Fruit fly (Drosophila melanogaster): ENCODE results near the gene CG17544.
A peak's percentile ranks its signal among the peaks of the same experiment; 100 is the strongest.

The CG17544 gene

DNA sequence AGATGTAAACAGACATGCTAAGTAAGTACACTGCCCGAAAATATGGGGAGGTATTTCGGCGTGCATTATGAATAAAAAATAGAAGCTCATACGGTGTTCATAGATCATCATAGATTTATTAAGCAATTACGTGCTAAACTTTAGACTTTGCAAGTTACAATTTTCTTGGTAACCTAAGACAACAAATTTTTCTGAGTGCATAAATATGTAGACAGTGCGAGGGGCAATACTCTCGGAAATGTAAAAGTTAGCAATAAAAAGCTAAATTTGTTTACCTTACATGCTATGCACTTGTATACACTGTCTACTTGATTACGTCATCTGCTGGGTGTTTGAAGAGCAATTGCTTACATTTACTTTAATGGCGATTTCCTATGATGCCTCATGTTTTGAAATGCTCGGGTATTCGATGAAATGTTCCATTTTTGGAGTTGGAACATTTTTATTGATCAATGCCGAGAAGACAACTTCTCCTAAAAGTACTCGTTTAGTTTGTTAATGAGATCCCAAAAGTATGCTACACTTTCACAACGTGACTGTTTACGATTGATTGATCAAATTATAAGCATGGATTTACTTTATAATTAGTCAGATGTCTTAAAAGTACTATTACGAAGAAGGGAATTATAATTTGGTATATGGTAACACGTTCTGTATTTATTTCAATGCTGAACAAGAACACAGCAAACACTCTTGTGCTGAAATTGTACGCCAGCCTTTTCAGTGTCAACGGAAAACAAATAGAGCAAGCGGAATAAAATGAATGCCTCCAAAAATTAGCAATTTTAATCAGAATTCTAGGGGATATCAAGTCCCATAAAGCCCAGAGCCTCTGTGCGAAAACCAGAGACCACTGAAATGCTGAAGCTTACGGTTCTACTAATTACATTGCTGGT lies 18.6 kb upstream of the CG17544 start, which contains the start of gene Lectin-galC1 (continued):
- peak; percentile 76 for TF ChIP-seq Bdp1 (GFP tag; optimal IDR thresholded peaks at IDR 0.05)
- TF ChIP-seq Mes4 (GFP tag; optimal IDR thresholded peaks at IDR 0.05) = peak; percentile 87
- peak; percentile 68 for TF ChIP-seq CG17802 (tag; optimal IDR thresholded peaks at IDR 0.05)
- TF ChIP-seq CG2129 (GFP tag; IDR thresholded peaks at IDR 0.05; ENCODE audit: partially characterized antibody) = no peak
- peak; percentile 69 for TF ChIP-seq slou (GFP tag; optimal IDR thresholded peaks at IDR 0.05)
- TF ChIP-seq ara (GFP tag; IDR thresholded peaks at IDR 0.05) = peak; percentile 89
- peak; percentile 74 for TF ChIP-seq CG32532 (GFP tag; IDR thresholded peaks at IDR 0.05)
- peak; percentile 73 for TF ChIP-seq Dek (tag; optimal IDR thresholded peaks at IDR 0.05)
- peak; percentile 54 for TF ChIP-seq Jarid2 (GFP tag; optimal IDR thresholded peaks at IDR 0.05)
- no peak for TF ChIP-seq Dp (GFP tag; optimal IDR thresholded peaks at IDR 0.05)
- TF ChIP-seq Xbp1 (GFP tag; optimal IDR thresholded peaks at IDR 0.05) = peak; percentile 91
- TF ChIP-seq Hr39 (optimal IDR thresholded peaks at IDR 0.05) = no peak
- peak; percentile 87 for TF ChIP-seq chn (GFP tag; optimal IDR thresholded peaks at IDR 0.05)
- TF ChIP-seq gcm2 (GFP tag; optimal IDR thresholded peaks at IDR 0.05) = peak; percentile 84
- TF ChIP-seq CG34376 (GFP tag; optimal IDR thresholded peaks at IDR 0.05) = no peak
- TF ChIP-seq CG17361 (GFP tag; IDR thresholded peaks at IDR 0.05) = peak; percentile 84
- peak; percentile 54; the same call in 1 of the 2 replicates for TF ChIP-seq gt (GFP tag; IDR thresholded peaks at IDR 0.05)
- peak; percentile 80 for TF ChIP-seq twi (tag; optimal IDR thresholded peaks at IDR 0.05)
- TF ChIP-seq CG18262 (tag; optimal IDR thresholded peaks at IDR 0.05) = peak; percentile 90
- peak; percentile 70 for TF ChIP-seq Neu2 (GFP tag; optimal IDR thresholded peaks at IDR 0.05; ENCODE audit: borderline replicate concordance)
- no peak for TF ChIP-seq br (optimal IDR thresholded peaks at IDR 0.05)
- TF ChIP-seq Fer2 (tag; optimal IDR thresholded peaks at IDR 0.05) = peak; percentile 42
- TF ChIP-seq otp (GFP tag; IDR thresholded peaks at IDR 0.05) = peak; percentile 86
- peak; percentile 89 for TF ChIP-seq nmo (GFP tag; optimal IDR thresholded peaks at IDR 0.05)
- no peak for TF ChIP-seq Gsc (GFP tag; IDR thresholded peaks at IDR 0.05)
- no peak for TF ChIP-seq cad (GFP tag; optimal IDR thresholded peaks at IDR 0.05)
- no peak for TF ChIP-seq Doc2 (GFP tag; IDR thresholded peaks at IDR 0.05)
- peak; percentile 86 for TF ChIP-seq CG12236 (GFP tag; optimal IDR thresholded peaks at IDR 0.05)
- TF ChIP-seq CG3407 (GFP tag; optimal IDR thresholded peaks at IDR 0.05) = peak; percentile 87
- peak; percentile 76 for TF ChIP-seq CG5180 (GFP tag; optimal IDR thresholded peaks at IDR 0.05)
- TF ChIP-seq NC2α (GFP tag; optimal IDR thresholded peaks at IDR 0.05) = peak; percentile 85
- peak; percentile 70 for TF ChIP-seq CG10274 (GFP tag; optimal IDR thresholded peaks at IDR 0.05)
- TF ChIP-seq prd (optimal IDR thresholded peaks at IDR 0.05) = no peak
- TF ChIP-seq prd (GFP tag; IDR thresholded peaks at IDR 0.05) = peak; percentile 90
- TF ChIP-seq CG8924 (tag; optimal IDR thresholded peaks at IDR 0.05) = peak; percentile 92
- TF ChIP-seq sim (GFP tag; IDR thresholded peaks at IDR 0.05) = peak; percentile 79
- TF ChIP-seq CG2116 (GFP tag; optimal IDR thresholded peaks at IDR 0.05) = peak; percentile 70
- peak; percentile 70 for TF ChIP-seq YL-1 (GFP tag; optimal IDR thresholded peaks at IDR 0.05)
- TF ChIP-seq CG11093 (GFP tag; IDR thresholded peaks at IDR 0.05) = peak; percentile 76; the same call in 2 of the 3 replicates
- TF ChIP-seq Max (GFP tag; optimal IDR thresholded peaks at IDR 0.05) = peak; percentile 80
- peak; percentile 85 for TF ChIP-seq CG1233 (GFP tag; optimal IDR thresholded peaks at IDR 0.05)
- TF ChIP-seq HLHmδ (GFP tag; optimal IDR thresholded peaks at IDR 0.05) = no peak
- TF ChIP-seq shn (GFP tag; optimal IDR thresholded peaks at IDR 0.05) = peak; percentile 84
- 0 out of 4 replicates have a peak, but pooled peaks have one; percentile 47 for TF ChIP-seq chinmo (GFP tag; IDR thresholded peaks at IDR 0.05; ENCODE audit: partially characterized antibody)
- peak; percentile 87 for TF ChIP-seq Ssrp (tag; optimal IDR thresholded peaks at IDR 0.05)
- TF ChIP-seq pho (GFP tag; optimal IDR thresholded peaks at IDR 0.05) = peak; percentile 72
- peak; percentile 66; the same call in 1 of the 3 replicates for TF ChIP-seq Dbx (GFP tag; IDR thresholded peaks at IDR 0.05)
- TF ChIP-seq CG16779 (GFP tag; IDR thresholded peaks at IDR 0.05) = no peak
- TF ChIP-seq sug (tag; optimal IDR thresholded peaks at IDR 0.05) = peak; percentile 60
- peak; percentile 84 for TF ChIP-seq Rfx (GFP tag; IDR thresholded peaks at IDR 0.05)
